Fruit fly (Drosophila melanogaster) whole organism, embryonic: ENCODE measurements around the gene CG14227.

Experiments
- CG12071 ChIP-seq: fragments of 200-800 bp; sonication (Bioruptor generic); optimal IDR thresholded peaks from 3 replicates; lab custom pipeline; 2018; ENCODE audit warnings: missing biosample characterization, mild to moderate bottlenecking, missing genetic modification characterization
- CG12236 ChIP-seq: fragments of 200-800 bp; sonication (Bioruptor generic); optimal IDR thresholded peaks from 2 replicates; lab custom pipeline; 2016; ENCODE audit warnings: missing biosample characterization, missing genetic modification characterization
- CG13287 ChIP-seq: fragments of 200-800 bp; sonication (Bioruptor generic); IDR thresholded peaks from 2 replicates; pipeline ENCODE4 v1.3.6; 2022; ENCODE audit warnings: missing biosample characterization, missing genetic modification characterization; ENCODE audit not compliant: partially characterized antibody
- CG15479 ChIP-seq: fragments of 200-800 bp; sonication (Bioruptor generic); optimal IDR thresholded peaks from 3 replicates; lab custom pipeline; 2019; ENCODE audit warnings: missing biosample characterization, mild to moderate bottlenecking, missing genetic modification characterization, moderate library complexity
- CG1647 ChIP-seq: fragments of 200-800 bp; sonication (Bioruptor generic); optimal IDR thresholded peaks from 3 replicates; lab custom pipeline; 2016; ENCODE audit warnings: missing biosample characterization, missing genetic modification characterization
- CG17912 ChIP-seq: fragments of 200-800 bp; sonication (Bioruptor generic); optimal IDR thresholded peaks from 2 replicates; lab custom pipeline; 2018; ENCODE audit warnings: missing biosample characterization, mild to moderate bottlenecking, missing genetic modification characterization
- CG18011 ChIP-seq: fragments of 200-800 bp; sonication (Bioruptor generic); optimal IDR thresholded peaks from 2 replicates; lab custom pipeline; 2017; ENCODE audit warnings: missing biosample characterization, missing genetic modification characterization, mild to moderate bottlenecking, moderate library complexity, missing genotype
- CG18476 ChIP-seq: fragments of 200-800 bp; sonication (Bioruptor generic); optimal IDR thresholded peaks from 2 replicates; lab custom pipeline; 2016; ENCODE audit warnings: missing biosample characterization, mild to moderate bottlenecking, missing genetic modification characterization
- CG2116 ChIP-seq: fragments of 200-800 bp; sonication (Bioruptor generic); optimal IDR thresholded peaks from 3 replicates; lab custom pipeline; 2018; ENCODE audit warnings: missing biosample characterization, mild to moderate bottlenecking, missing genetic modification characterization
- CG3995 ChIP-seq: fragments of 200-800 bp; sonication (Bioruptor generic); optimal IDR thresholded peaks from 3 replicates; lab custom pipeline; 2016; ENCODE audit warnings: missing biosample characterization, missing genetic modification characterization
- CG42726 ChIP-seq: fragments of 200-800 bp; sonication (Bioruptor generic); IDR thresholded peaks from 2 replicates; pipeline ENCODE4 v1.3.6; 2022; ENCODE audit warnings: missing biosample characterization, missing genetic modification characterization; ENCODE audit not compliant: partially characterized antibody
- CG4404 ChIP-seq: fragments of 200-800 bp; sonication (Bioruptor generic); IDR thresholded peaks from 2 replicates; pipeline ENCODE4 v1.3.6; 2022; ENCODE audit warnings: missing biosample characterization, missing genetic modification characterization
- CG6175 ChIP-seq: fragments of 200-800 bp; sonication (Bioruptor generic); IDR thresholded peaks from 3 replicates; pipeline ENCODE4 v1.3.6; 2022; ENCODE audit warnings: missing biosample characterization, missing genetic modification characterization
- CG7928 ChIP-seq: fragments of 200-800 bp; sonication (Bioruptor generic); optimal IDR thresholded peaks from 2 replicates; lab custom pipeline; 2017; ENCODE audit warnings: missing biosample characterization, mild to moderate bottlenecking, missing genetic modification characterization
- CG7987 ChIP-seq: fragments of 200-800 bp; sonication (Bioruptor generic); optimal IDR thresholded peaks from 2 replicates; lab custom pipeline; 2018; ENCODE audit warnings: missing biosample characterization, mild to moderate bottlenecking, missing genetic modification characterization, moderate library complexity
- CG8359 ChIP-seq: fragments of 200-800 bp; sonication (Bioruptor generic); optimal IDR thresholded peaks from 2 replicates; lab custom pipeline; 2017; ENCODE audit warnings: missing biosample characterization, mild to moderate bottlenecking, missing genetic modification characterization, borderline replicate concordance
- CG9215 ChIP-seq: fragments of 200-800 bp; sonication (Bioruptor generic); IDR thresholded peaks from 2 replicates; pipeline ENCODE4 v1.3.6; 2022; ENCODE audit warnings: missing biosample characterization, missing genetic modification characterization
- CG9797 ChIP-seq: fragments of 200-800 bp; sonication (Bioruptor generic); optimal IDR thresholded peaks from 3 replicates; lab custom pipeline; 2018; ENCODE audit warnings: missing biosample characterization, mild to moderate bottlenecking, missing genetic modification characterization
- Camta ChIP-seq: fragments of 200-800 bp; sonication (Bioruptor generic); optimal IDR thresholded peaks from 2 replicates; lab custom pipeline; 2016; ENCODE audit warnings: missing biosample characterization, missing genetic modification characterization
- CrebB ChIP-seq: fragments of 200-800 bp; sonication (Bioruptor generic); optimal IDR thresholded peaks from 3 replicates; lab custom pipeline; 2018; ENCODE audit warnings: missing biosample characterization, mild to moderate bottlenecking, missing genetic modification characterization
- Dek ChIP-seq: fragments of 200-800 bp; sonication (Bioruptor generic); optimal IDR thresholded peaks from 3 replicates; lab custom pipeline; 2019; ENCODE audit warnings: missing biosample characterization, mild to moderate bottlenecking, missing genetic modification characterization, moderate library complexity
- Elba2 ChIP-seq: fragments of 200-800 bp; sonication (Bioruptor generic); optimal IDR thresholded peaks from 3 replicates; lab custom pipeline; 2016; ENCODE audit warnings: missing biosample characterization, missing genetic modification characterization
- H15 ChIP-seq: fragments of 200-800 bp; sonication (Bioruptor generic); IDR thresholded peaks from 3 replicates; pipeline ENCODE4 v1.3.6; 2022; ENCODE audit warnings: missing biosample characterization, missing genetic modification characterization
- H2.0 ChIP-seq: fragments of 200-800 bp; sonication (Bioruptor generic); IDR thresholded peaks from 2 replicates; pipeline ENCODE4 v1.3.6; 2022; ENCODE audit warnings: missing biosample characterization, missing genetic modification characterization
- HLHmδ ChIP-seq: fragments of 200-800 bp; sonication (Bioruptor generic); optimal IDR thresholded peaks from 2 replicates; lab custom pipeline; 2018; ENCODE audit warnings: missing biosample characterization, mild to moderate bottlenecking, missing genetic modification characterization, moderate library complexity
- Hr78 ChIP-seq, 2 experiments: fragments of 200-800 bp in 1 of 2; fragments of >200 bp in 1 of 2; sonication (Bioruptor generic) in 1 of 2; optimal IDR thresholded peaks; 2 replicates each; lab custom pipeline; 2017 to 2019; ENCODE audit warnings: missing biosample characterization in 2 of 2, missing genetic modification characterization in 2 of 2, mild to moderate bottlenecking in 1 of 2, moderate library complexity in 1 of 2
- Max ChIP-seq: fragments of 200-800 bp; sonication (Bioruptor generic); optimal IDR thresholded peaks from 2 replicates; lab custom pipeline; 2016; ENCODE audit warnings: missing biosample characterization, mild to moderate bottlenecking, missing genetic modification characterization
- Med ChIP-seq: fragments of 200-800 bp; sonication (Bioruptor generic); peaks from one replicate; lab custom pipeline; 2016; ENCODE audit warnings: missing biosample characterization, missing genetic modification characterization, mild to moderate bottlenecking, inconsistent platforms, moderate library complexity
- Nf-YC ChIP-seq: fragments of 200-800 bp; optimal IDR thresholded peaks from 3 replicates; lab custom pipeline; 2019; ENCODE audit warnings: missing biosample characterization, mild to moderate bottlenecking, missing genetic modification characterization, moderate library complexity
- Poxn ChIP-seq: fragments of 200-800 bp; sonication (Bioruptor generic); IDR thresholded peaks from 2 replicates; pipeline ENCODE4 v1.3.6; 2022; ENCODE audit warnings: missing biosample characterization, missing genetic modification characterization
- Usf ChIP-seq: fragments of 200-800 bp; sonication (Bioruptor generic); optimal IDR thresholded peaks from 2 replicates; lab custom pipeline; 2017; ENCODE audit warnings: missing genotype, missing biosample characterization, missing genetic modification characterization
- ab ChIP-seq: fragments of 200-800 bp; sonication (Bioruptor generic); optimal IDR thresholded peaks from 2 replicates; lab custom pipeline; 2016; ENCODE audit warnings: missing biosample characterization, missing genetic modification characterization
- ato ChIP-seq: fragments of 200-800 bp; sonication (Bioruptor generic); IDR thresholded peaks from 2 replicates; pipeline ENCODE4 v1.3.6; 2022; ENCODE audit warnings: missing biosample characterization, missing genetic modification characterization; ENCODE audit not compliant: partially characterized antibody
- bbx ChIP-seq: fragments of 200-800 bp; sonication (Bioruptor generic); IDR thresholded peaks from 2 replicates; pipeline ENCODE4 v1.3.6; 2022; ENCODE audit warnings: missing biosample characterization, missing genetic modification characterization; ENCODE audit not compliant: partially characterized antibody
- bcd ChIP-seq: fragments of 200-800 bp; sonication (Bioruptor generic); optimal IDR thresholded peaks from 2 replicates; lab custom pipeline; 2017; ENCODE audit warnings: missing biosample characterization, mild to moderate bottlenecking, missing genetic modification characterization
- br ChIP-seq: fragments of >200 bp; optimal IDR thresholded peaks from 2 replicates; lab custom pipeline; 2017
- btn ChIP-seq: fragments of 200-800 bp; sonication (Bioruptor generic); optimal IDR thresholded peaks from 2 replicates; lab custom pipeline; 2016; ENCODE audit warnings: missing biosample characterization, missing genetic modification characterization
- croc ChIP-seq: fragments of 200-800 bp; sonication (Bioruptor generic); conservative IDR thresholded peaks from 3 replicates; pipeline ENCODE4 v1.3.6; 2022; ENCODE audit warnings: missing biosample characterization, missing genetic modification characterization
- gfzf ChIP-seq: fragments of 200-800 bp; sonication (Bioruptor generic); optimal IDR thresholded peaks from 2 replicates; lab custom pipeline; 2016; ENCODE audit warnings: missing biosample characterization, mild to moderate bottlenecking, missing genetic modification characterization, moderate library complexity
- gro ChIP-seq: fragments of 200-800 bp; sonication (Bioruptor generic); optimal IDR thresholded peaks from 2 replicates; lab custom pipeline; 2016; ENCODE audit warnings: missing biosample characterization, missing genetic modification characterization
- jigr1 ChIP-seq: fragments of 200-800 bp; sonication (Bioruptor generic); IDR thresholded peaks from 3 replicates; pipeline ENCODE4 v1.3.6; 2022; ENCODE audit warnings: missing biosample characterization, missing genetic modification characterization
- jumu ChIP-seq: fragments of 200-800 bp; sonication (Bioruptor generic); optimal IDR thresholded peaks from 3 replicates; lab custom pipeline; 2016; ENCODE audit warnings: missing biosample characterization, missing genetic modification characterization
- nom ChIP-seq: fragments of 200-800 bp; sonication (Bioruptor generic); optimal IDR thresholded peaks from 2 replicates; lab custom pipeline; 2017; ENCODE audit warnings: missing biosample characterization, missing genetic modification characterization, mild to moderate bottlenecking, moderate library complexity, missing genetic modification reagents
- pho ChIP-seq: fragments of 200-800 bp; sonication (Bioruptor generic); optimal IDR thresholded peaks from 2 replicates; lab custom pipeline; 2016; ENCODE audit warnings: missing biosample characterization, missing genetic modification characterization
- pzg ChIP-seq: fragments of 200-800 bp; sonication (Bioruptor generic); optimal IDR thresholded peaks from 3 replicates; lab custom pipeline; 2018; ENCODE audit warnings: missing biosample characterization, mild to moderate bottlenecking, missing genetic modification characterization, moderate library complexity
- row ChIP-seq: fragments of 200-800 bp; sonication (Bioruptor generic); IDR thresholded peaks from 3 replicates; pipeline ENCODE4 v1.3.6; 2022; ENCODE audit warnings: missing biosample characterization, missing genetic modification characterization
- trem ChIP-seq: fragments of 200-800 bp; optimal IDR thresholded peaks from 3 replicates; lab custom pipeline; 2019; ENCODE audit warnings: missing biosample characterization, mild to moderate bottlenecking, missing genetic modification characterization, moderate library complexity
- trh ChIP-seq: fragments of 200-800 bp; sonication (Bioruptor generic); optimal IDR thresholded peaks from 2 replicates; lab custom pipeline; 2016; ENCODE audit warnings: missing biosample characterization, missing genetic modification characterization
- wdn ChIP-seq: fragments of 200-800 bp; sonication (Bioruptor generic); IDR thresholded peaks from 2 replicates; pipeline ENCODE4 v1.3.6; 2022; ENCODE audit warnings: missing biosample characterization, missing genetic modification characterization
- yki ChIP-seq: fragments of >200 bp; optimal IDR thresholded peaks from 3 replicates; lab custom pipeline; 2018

Gene CG14227

DNA sequence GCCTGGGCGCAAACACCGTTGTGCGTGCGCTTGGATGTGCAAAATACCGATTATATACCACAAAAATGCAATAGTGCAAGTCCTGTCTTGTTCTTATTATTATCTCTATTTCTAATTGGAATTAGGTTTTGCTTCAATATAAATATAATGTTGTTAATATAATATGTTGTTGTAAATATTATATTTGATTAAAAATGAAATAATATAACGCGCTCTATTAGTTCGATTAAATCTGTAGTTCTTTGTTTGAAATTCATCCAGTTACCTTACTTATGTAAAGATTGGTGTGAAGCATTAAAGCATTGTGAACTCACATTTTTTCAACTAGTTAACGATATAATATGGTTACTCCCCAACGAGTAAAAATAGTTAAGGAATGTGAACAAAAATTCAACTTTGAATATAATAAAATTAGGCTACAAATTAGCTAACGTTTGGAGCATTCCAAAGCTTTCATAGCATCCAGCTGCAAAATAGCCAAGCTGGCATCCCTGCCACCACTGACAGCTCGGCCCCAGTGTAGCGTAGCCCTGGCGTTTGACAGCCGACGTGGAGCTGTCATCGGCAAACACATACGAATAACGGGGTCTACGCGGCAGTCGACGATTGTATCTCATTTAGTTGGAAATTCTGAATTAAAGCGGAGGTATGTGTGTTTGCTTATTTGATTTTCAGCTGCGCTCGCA lies 45.8 kb downstream of the CG14227 start, which contains the start of the genes CG12237 and Sec61gamma (continued):
- TF ChIP-seq trem (tag; lab: Kevin White, UChicago), result peak; percentile 30
- TF ChIP-seq wdn, result no peak
- TF ChIP-seq Camta (GFP tag; lab: Kevin White, UChicago), result no peak
- TF ChIP-seq pzg (GFP tag; lab: Kevin White, UChicago), result peak; percentile 84
- peak; percentile 33; the same call in 1 of the 2 replicates for TF ChIP-seq CG42726 (GFP tag; lab: Robert Waterston, UW)
- TF ChIP-seq H2.0 (GFP tag; lab: Robert Waterston, UW), result 0 out of 2 replicates have a peak, but pooled peaks have one; percentile 6
- TF ChIP-seq HLHmδ (GFP tag; lab: Kevin White, UChicago), result peak; percentile 85
- TF ChIP-seq row (GFP tag; lab: Robert Waterston, UW), result peak; percentile 89
- peak; percentile 10 for TF ChIP-seq pho (GFP tag; lab: Kevin White, UChicago)
- TF ChIP-seq Usf, result no peak
- TF ChIP-seq ab (GFP tag; lab: Kevin White, UChicago), result no peak
- TF ChIP-seq CG9215, result peak; percentile 29
- TF ChIP-seq bcd (GFP tag; lab: Kevin White, UChicago), result peak; percentile 42
- no peak for TF ChIP-seq CG4404
- TF ChIP-seq jumu (GFP tag; lab: Kevin White, UChicago), result peak; percentile 6
- TF ChIP-seq Med, result peak; percentile 88
- TF ChIP-seq CG1647 (GFP tag; lab: Kevin White, UChicago), result peak; percentile 14
- no peak for TF ChIP-seq btn (GFP tag; lab: Kevin White, UChicago)
- TF ChIP-seq Poxn (GFP tag; lab: Robert Waterston, UW), result no peak
- TF ChIP-seq yki (lab: Kevin White, UChicago), result no peak
- peak; percentile 64 for TF ChIP-seq CG7987 (GFP tag; lab: Kevin White, UChicago)
- no peak for TF ChIP-seq br (lab: Kevin White, UChicago)
- peak; percentile 96 for TF ChIP-seq CG18011
- no peak for TF ChIP-seq Hr78 (GFP tag; optimal IDR thresholded peaks at IDR 0.05; lab: Kevin White, UChicago)
- TF ChIP-seq CG7928, result peak; percentile 93
- peak; percentile 0 for TF ChIP-seq CrebB (tag; lab: Kevin White, UChicago)
- TF ChIP-seq bbx (GFP tag; lab: Robert Waterston, UW), result no peak
- no peak for TF ChIP-seq CG12236 (GFP tag; lab: Kevin White, UChicago)
- TF ChIP-seq CG2116 (GFP tag; lab: Kevin White, UChicago), result peak; percentile 43
- TF ChIP-seq Max, result peak; percentile 34
- TF ChIP-seq gro (GFP tag; lab: Kevin White, UChicago), result peak; percentile 26
- TF ChIP-seq H15 (GFP tag; lab: Robert Waterston, UW), result no peak
- TF ChIP-seq CG3995 (GFP tag; lab: Kevin White, UChicago), result no peak
- no peak for TF ChIP-seq CG17912 (GFP tag; lab: Kevin White, UChicago)
- peak; percentile 27 for TF ChIP-seq Dek (tag; lab: Kevin White, UChicago)
- TF ChIP-seq CG18476, result no peak
- TF ChIP-seq gfzf (GFP tag; lab: Kevin White, UChicago), result peak; percentile 39
- TF ChIP-seq CG9797, result peak; percentile 31
- no peak for TF ChIP-seq CG12071 (GFP tag; lab: Kevin White, UChicago)
- no peak for TF ChIP-seq trh (GFP tag; lab: Kevin White, UChicago)
- no peak for TF ChIP-seq ato (GFP tag; lab: Robert Waterston, UW)
- TF ChIP-seq nom, result peak; percentile 72
- TF ChIP-seq Elba2 (GFP tag; lab: Kevin White, UChicago), result no peak
- peak; percentile 39 for TF ChIP-seq Nf-YC (tag; lab: Kevin White, UChicago)
- TF ChIP-seq CG15479 (GFP tag; lab: Kevin White, UChicago), result peak; percentile 32
- no peak for TF ChIP-seq croc (GFP tag; lab: Robert Waterston, UW)
- TF ChIP-seq CG6175, result 0 out of 3 replicates have a peak, but pooled peaks have one; percentile 7
- TF ChIP-seq CG13287, result no peak; the same call in 1 of the 2 replicates
- TF ChIP-seq CG8359 (GFP tag; lab: Kevin White, UChicago), result no peak
- TF ChIP-seq jigr1 (GFP tag; lab: Robert Waterston, UW), result no peak
